Fruit fly (Drosophila melanogaster) whole organism, embryonic: ENCODE measurements around the gene CG15160.

ENCODE experiments used
- Ada2b ChIP-seq: fragments of 200-800 bp; sonication (Bioruptor generic); IDR thresholded peaks from 2 replicates; pipeline ENCODE4 v1.3.6; 2022; ENCODE audit warnings: missing biosample characterization, missing genetic modification characterization
- BEAF-32 ChIP-seq: fragments of 200-800 bp; sonication (Bioruptor generic); optimal IDR thresholded peaks from 3 replicates; lab custom pipeline; 2017; ENCODE audit warnings: missing biosample characterization, missing genetic modification characterization, mild to moderate bottlenecking, moderate library complexity, missing genetic modification reagents
- CG10267 ChIP-seq: fragments of 200-800 bp; sonication (Bioruptor generic); optimal IDR thresholded peaks from 2 replicates; lab custom pipeline; 2018; ENCODE audit warnings: missing biosample characterization, mild to moderate bottlenecking, missing genetic modification characterization, moderate library complexity
- CG10321 ChIP-seq: fragments of 200-800 bp; sonication (Bioruptor generic); IDR thresholded peaks from 2 replicates; pipeline ENCODE4 v1.3.6; 2022; ENCODE audit warnings: missing biosample characterization, missing genetic modification characterization
- CG10462 ChIP-seq: fragments of 200-800 bp; sonication (Bioruptor generic); optimal IDR thresholded peaks from 2 replicates; lab custom pipeline; 2016; ENCODE audit warnings: missing biosample characterization, missing genetic modification characterization
- CG10959 ChIP-seq: fragments of 200-800 bp; sonication (Bioruptor generic); IDR thresholded peaks from 2 replicates; pipeline ENCODE4 v1.3.6; 2022; ENCODE audit warnings: missing biosample characterization, missing genetic modification characterization
- CG11504 ChIP-seq: fragments of 200-800 bp; sonication (Bioruptor generic); optimal IDR thresholded peaks from 3 replicates; lab custom pipeline; 2019; ENCODE audit warnings: missing biosample characterization, mild to moderate bottlenecking, missing genetic modification characterization, moderate library complexity
- CG13287 ChIP-seq: fragments of 200-800 bp; sonication (Bioruptor generic); IDR thresholded peaks from 2 replicates; pipeline ENCODE4 v1.3.6; 2022; ENCODE audit warnings: missing biosample characterization, missing genetic modification characterization; ENCODE audit not compliant: partially characterized antibody
- CG14710 ChIP-seq: fragments of 200-800 bp; sonication (Bioruptor generic); optimal IDR thresholded peaks from 3 replicates; lab custom pipeline; 2019; ENCODE audit warnings: missing biosample characterization, mild to moderate bottlenecking, missing genetic modification characterization, moderate library complexity
- CG15011 ChIP-seq: fragments of 200-800 bp; sonication (Bioruptor generic); optimal IDR thresholded peaks from 3 replicates; lab custom pipeline; 2018; ENCODE audit warnings: missing biosample characterization, mild to moderate bottlenecking, missing genetic modification characterization
- CG17328 ChIP-seq: fragments of 200-800 bp; sonication (Bioruptor generic); IDR thresholded peaks from 2 replicates; pipeline ENCODE4 v1.3.6; 2022; ENCODE audit warnings: missing biosample characterization, missing genetic modification characterization
- CG1832 ChIP-seq: fragments of 200-800 bp; sonication (Bioruptor generic); optimal IDR thresholded peaks from 2 replicates; lab custom pipeline; 2017; ENCODE audit warnings: missing biosample characterization, mild to moderate bottlenecking, missing genetic modification characterization, inconsistent platforms
- CG34376 ChIP-seq: fragments of 200-800 bp; sonication (Bioruptor generic); optimal IDR thresholded peaks from 2 replicates; lab custom pipeline; 2018; ENCODE audit warnings: missing biosample characterization, mild to moderate bottlenecking, missing genetic modification characterization
- CG4730 ChIP-seq: fragments of 200-800 bp; sonication (Bioruptor generic); IDR thresholded peaks from 2 replicates; pipeline ENCODE4 v1.3.6; 2022; ENCODE audit warnings: missing biosample characterization, missing genetic modification characterization
- CG5953 ChIP-seq: fragments of 200-800 bp; sonication (Bioruptor generic); IDR thresholded peaks from 2 replicates; pipeline ENCODE4 v1.3.6; 2022; ENCODE audit warnings: missing biosample characterization, missing genetic modification characterization
- CG8290 ChIP-seq, 3 experiments: fragments of 200-800 bp; sonication (Bioruptor generic); optimal IDR thresholded peaks; 2 replicates each; lab custom pipeline; 2016 to 2019; ENCODE audit warnings: missing biosample characterization in 3 of 3, missing genetic modification characterization in 3 of 3, mild to moderate bottlenecking in 2 of 3, moderate library complexity in 1 of 3
- CG8924 ChIP-seq: fragments of 200-800 bp; optimal IDR thresholded peaks from 3 replicates; lab custom pipeline; 2019; ENCODE audit warnings: missing biosample characterization, mild to moderate bottlenecking, missing genetic modification characterization, moderate library complexity
- CG9727 ChIP-seq: fragments of 200-800 bp; sonication (Bioruptor generic); optimal IDR thresholded peaks from 3 replicates; lab custom pipeline; 2017; ENCODE audit warnings: missing biosample characterization, mild to moderate bottlenecking, missing genetic modification characterization
- CTCF ChIP-seq: fragments of 200-800 bp; sonication (Bioruptor generic); optimal IDR thresholded peaks from 2 replicates; lab custom pipeline; 2017; ENCODE audit warnings: missing biosample characterization, mild to moderate bottlenecking, missing genetic modification characterization, moderate library complexity
- CrebB ChIP-seq: fragments of 200-800 bp; sonication (Bioruptor generic); optimal IDR thresholded peaks from 3 replicates; lab custom pipeline; 2018; ENCODE audit warnings: missing biosample characterization, mild to moderate bottlenecking, missing genetic modification characterization
- GATAe ChIP-seq: fragments of 200-800 bp; sonication (Bioruptor generic); conservative IDR thresholded peaks from 2 replicates; pipeline ENCODE4 v1.3.6; 2022; ENCODE audit warnings: missing biosample characterization, missing genetic modification characterization
- Gsc ChIP-seq: fragments of 200-800 bp; sonication (Bioruptor generic); IDR thresholded peaks from 2 replicates; pipeline ENCODE4 v1.3.6; 2022; ENCODE audit warnings: missing biosample characterization, missing genetic modification characterization
- Hsf ChIP-seq: fragments of 200-800 bp; sonication (Bioruptor generic); optimal IDR thresholded peaks from 3 replicates; lab custom pipeline; 2016; ENCODE audit warnings: missing biosample characterization, missing genetic modification characterization
- Med ChIP-seq: fragments of 200-800 bp; sonication (Bioruptor generic); peaks from one replicate; lab custom pipeline; 2016; ENCODE audit warnings: missing biosample characterization, missing genetic modification characterization, mild to moderate bottlenecking, inconsistent platforms, moderate library complexity
- NC2β ChIP-seq: fragments of 200-800 bp; sonication (Bioruptor generic); optimal IDR thresholded peaks from 2 replicates; lab custom pipeline; 2016; ENCODE audit warnings: missing biosample characterization, missing genetic modification characterization
- Opbp ChIP-seq: fragments of 200-800 bp; sonication (Bioruptor generic); IDR thresholded peaks from 3 replicates; pipeline ENCODE4 v1.3.6; 2022; ENCODE audit warnings: missing biosample characterization, missing genetic modification characterization; ENCODE audit not compliant: partially characterized antibody
- Pdp1 ChIP-seq, 2 experiments: fragments of 200-800 bp; sonication (Bioruptor generic); optimal IDR thresholded peaks; 3 replicates each; lab custom pipeline; 2016; ENCODE audit warnings: missing biosample characterization in 2 of 2, missing genetic modification characterization in 2 of 2, mild to moderate bottlenecking in 1 of 2, moderate library complexity in 1 of 2
- Six4 ChIP-seq: fragments of 200-800 bp; sonication (Bioruptor generic); optimal IDR thresholded peaks from 2 replicates; lab custom pipeline; 2016; ENCODE audit warnings: missing biosample characterization, missing genetic modification characterization
- Trl ChIP-seq, 3 experiments: fragments of >200 bp in 2 of 3; fragments of 200-800 bp in 1 of 3; sonication (Bioruptor generic) in 1 of 3; optimal IDR thresholded peaks; 2 replicates in 1 of 3; 3 replicates in 2 of 3; lab custom pipeline; 2016 to 2017; ENCODE audit warnings: missing biosample characterization in 1 of 3, missing genetic modification characterization in 1 of 3
- Usf ChIP-seq: fragments of 200-800 bp; sonication (Bioruptor generic); optimal IDR thresholded peaks from 2 replicates; lab custom pipeline; 2017; ENCODE audit warnings: missing genotype, missing biosample characterization, missing genetic modification characterization
- ci ChIP-seq: fragments of 200-800 bp; sonication (Bioruptor generic); IDR thresholded peaks from 3 replicates; pipeline ENCODE4 v1.3.6; 2022; ENCODE audit warnings: missing biosample characterization, missing genetic modification characterization
- crol ChIP-seq: fragments of 200-800 bp; sonication (Bioruptor generic); IDR thresholded peaks from 2 replicates; pipeline ENCODE4 v1.3.6; 2022; ENCODE audit warnings: missing biosample characterization, missing genetic modification characterization
- da ChIP-seq: fragments of 200-800 bp; sonication (Bioruptor generic); optimal IDR thresholded peaks from 2 replicates; lab custom pipeline; 2016; ENCODE audit warnings: missing biosample characterization, missing genetic modification characterization
- dmrt99B ChIP-seq: fragments of 200-800 bp; sonication (Bioruptor generic); optimal IDR thresholded peaks from 2 replicates; lab custom pipeline; 2018; ENCODE audit warnings: missing biosample characterization, mild to moderate bottlenecking, missing genetic modification characterization, moderate library complexity
- ems ChIP-seq: fragments of 200-800 bp; sonication (Bioruptor generic); optimal IDR thresholded peaks from 3 replicates; lab custom pipeline; 2016; ENCODE audit warnings: missing biosample characterization, missing genetic modification characterization
- exex ChIP-seq: fragments of 200-800 bp; sonication (Bioruptor generic); optimal IDR thresholded peaks from 4 replicates; lab custom pipeline; 2018; ENCODE audit warnings: missing biosample characterization, mild to moderate bottlenecking, missing genetic modification characterization, moderate library complexity
- fd64A ChIP-seq: fragments of 200-800 bp; sonication (Bioruptor generic); optimal IDR thresholded peaks from 3 replicates; lab custom pipeline; 2018; ENCODE audit warnings: missing biosample characterization, mild to moderate bottlenecking, missing genetic modification characterization
- ftz-f1 ChIP-seq: fragments of 200-800 bp; sonication (Bioruptor generic); optimal IDR thresholded peaks from 2 replicates; lab custom pipeline; 2016; ENCODE audit warnings: missing biosample characterization, missing genetic modification characterization
- inv ChIP-seq: fragments of 200-800 bp; sonication (Bioruptor generic); IDR thresholded peaks from 2 replicates; pipeline ENCODE4 v1.3.6; 2022; ENCODE audit warnings: missing biosample characterization, missing genetic modification characterization; ENCODE audit not compliant: partially characterized antibody
- lab ChIP-seq: fragments of 200-800 bp; sonication (Bioruptor generic); optimal IDR thresholded peaks from 3 replicates; lab custom pipeline; 2017; ENCODE audit warnings: missing biosample characterization, missing genetic modification characterization, mild to moderate bottlenecking, moderate library complexity, missing genetic modification reagents
- mirr ChIP-seq: fragments of 200-800 bp; sonication (Bioruptor generic); optimal IDR thresholded peaks from 3 replicates; lab custom pipeline; 2018; ENCODE audit warnings: missing biosample characterization, mild to moderate bottlenecking, missing genetic modification characterization
- nom ChIP-seq: fragments of 200-800 bp; sonication (Bioruptor generic); optimal IDR thresholded peaks from 2 replicates; lab custom pipeline; 2017; ENCODE audit warnings: missing biosample characterization, missing genetic modification characterization, mild to moderate bottlenecking, moderate library complexity, missing genetic modification reagents
- sd ChIP-seq: fragments of 200-800 bp; sonication (Bioruptor generic); optimal IDR thresholded peaks from 3 replicates; lab custom pipeline; 2018; ENCODE audit warnings: missing biosample characterization, mild to moderate bottlenecking, missing genetic modification characterization, moderate library complexity
- sens ChIP-seq: fragments of 200-800 bp; sonication (Bioruptor generic); peaks from one replicate; lab custom pipeline; 2016; ENCODE audit warnings: missing biosample characterization, missing genetic modification characterization
- seq ChIP-seq: fragments of 200-800 bp; sonication (Bioruptor generic); IDR thresholded peaks from 2 replicates; pipeline ENCODE4 v1.3.6; 2022; ENCODE audit warnings: missing biosample characterization, missing genetic modification characterization
- sug ChIP-seq: fragments of 200-800 bp; optimal IDR thresholded peaks from 2 replicates; lab custom pipeline; 2019; ENCODE audit warnings: missing biosample characterization, mild to moderate bottlenecking, missing genetic modification characterization, moderate library complexity
- twi ChIP-seq: fragments of 200-800 bp; optimal IDR thresholded peaks from 2 replicates; lab custom pipeline; 2019; ENCODE audit warnings: missing biosample characterization, mild to moderate bottlenecking, missing genetic modification characterization, moderate library complexity
- z ChIP-seq: fragments of 200-800 bp; sonication (Bioruptor generic); IDR thresholded peaks from 3 replicates; pipeline ENCODE4 v1.3.6; 2022; ENCODE audit warnings: missing biosample characterization, missing genetic modification characterization

CG15160 gene

DNA sequence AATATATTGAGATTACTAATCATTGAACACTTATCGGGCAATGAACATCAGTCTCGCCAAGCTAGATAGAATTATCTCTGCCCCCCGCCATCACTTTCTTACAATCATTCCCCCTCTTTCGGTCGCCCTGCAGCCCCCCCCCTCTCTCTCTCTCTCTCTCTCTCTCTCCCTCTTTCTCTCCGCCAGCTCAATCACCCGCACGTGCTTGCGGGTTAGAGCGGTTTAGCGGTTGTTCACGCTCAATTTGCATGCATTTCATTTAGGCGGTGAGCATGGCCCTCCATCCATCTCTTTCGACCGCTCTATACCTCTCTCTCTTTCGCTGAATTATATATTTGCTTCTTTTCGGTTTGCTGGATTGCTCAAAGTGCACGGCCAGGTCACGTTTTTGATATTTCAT is 38.5 kb downstream of the CG15160 start (continued):
- peak; percentile 30; the same call in 1 of the 2 replicates for TF ChIP-seq CG5953 (GFP tag; lab: Robert Waterston, UW)
- TF ChIP-seq CTCF = no peak
- TF ChIP-seq Gsc = no peak
- TF ChIP-seq CG11504 = no peak
- peak; percentile 46 to 51 for TF ChIP-seq Trl (optimal IDR thresholded peaks at IDR 0.05; lab: Kevin White, UChicago)
- no peak for TF ChIP-seq Trl (GFP tag; optimal IDR thresholded peaks at IDR 0.05; lab: Kevin White, UChicago)
- peak; percentile 55 for TF ChIP-seq sens (GFP tag; lab: Kevin White, UChicago)
- peak; percentile 34 for TF ChIP-seq Med (GFP tag; lab: Kevin White, UChicago)
- TF ChIP-seq CG10321 (GFP tag; lab: Robert Waterston, UW) = peak; percentile 73
- TF ChIP-seq ftz-f1 (GFP tag; lab: Kevin White, UChicago) = no peak
- no peak for TF ChIP-seq CG8290 (GFP tag; optimal IDR thresholded peaks at IDR 0.05; lab: Kevin White, UChicago)
- peak in 1 of 2 experiments; percentile 7 for TF ChIP-seq CG8290 (tag; optimal IDR thresholded peaks at IDR 0.05; lab: Kevin White, UChicago)
- TF ChIP-seq z (GFP tag; lab: Robert Waterston, UW) = peak; percentile 57; the same call in 1 of the 3 replicates
- peak; percentile 76 for TF ChIP-seq CG1832
- peak; percentile 94 for TF ChIP-seq crol
- TF ChIP-seq CG10959 (GFP tag; lab: Robert Waterston, UW) = no peak
- TF ChIP-seq ci (GFP tag; lab: Robert Waterston, UW) = 0 out of 3 replicates have a peak, but pooled peaks have one; percentile 21

DNA sequence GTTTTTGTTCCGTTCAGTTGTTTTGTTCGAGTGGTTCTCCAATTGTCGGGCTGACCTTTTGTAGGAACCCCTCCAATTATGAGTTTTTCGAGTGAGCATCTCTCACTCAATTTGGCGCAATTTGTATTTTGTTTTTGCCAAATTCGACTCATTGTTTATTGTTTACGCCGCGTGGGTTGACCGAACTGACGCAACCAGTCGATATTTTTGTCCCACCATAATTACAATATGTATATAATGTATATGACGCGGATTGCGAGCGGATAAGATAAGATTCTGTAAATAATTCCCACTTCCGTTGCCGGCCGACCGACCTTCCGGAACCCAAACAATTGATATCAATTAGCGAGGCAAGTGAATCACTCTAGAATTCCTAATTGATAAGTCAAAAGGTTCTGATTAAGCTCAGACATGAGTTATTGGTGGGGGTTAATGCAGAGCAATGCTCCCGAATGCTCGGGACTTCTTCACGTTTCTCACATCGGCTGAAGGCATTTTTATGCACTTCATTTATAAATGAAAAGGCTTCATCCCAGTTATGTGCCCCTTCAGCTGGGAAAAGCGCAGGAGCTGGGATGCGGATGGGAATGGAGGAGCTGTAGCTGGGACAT is 40.0 kb downstream of the CG15160 start:
- TF ChIP-seq nom (no peak), lab (GFP tag; lab: Kevin White, UChicago) (peak; percentile 33), Med (GFP tag; lab: Kevin White, UChicago) (peak; percentile 25), exex (tag; lab: Kevin White, UChicago) (peak; percentile 84), CG4730 (GFP tag; lab: Robert Waterston, UW) (no peak), CG8924 (tag; lab: Kevin White, UChicago) (no peak), twi (tag; lab: Kevin White, UChicago) (no peak), GATAe (GFP tag; lab: Robert Waterston, UW) (peak; percentile 61), NC2β (no peak), seq (GFP tag; lab: Robert Waterston, UW) (no peak), da (GFP tag; lab: Kevin White, UChicago) (no peak), Usf (no peak), ems (GFP tag; lab: Kevin White, UChicago) (no peak), sens (GFP tag; lab: Kevin White, UChicago) (peak; percentile 63), ci (GFP tag; lab: Robert Waterston, UW) (no peak), Ada2b (GFP tag; lab: Robert Waterston, UW) (no peak), CG9727 (GFP tag; lab: Kevin White, UChicago) (no peak), CG10462 (GFP tag; lab: Kevin White, UChicago) (no peak), fd64A (GFP tag; lab: Kevin White, UChicago) (no peak), Opbp (GFP tag; lab: Robert Waterston, UW) (no peak), CrebB (no peak), CG14710 (no peak), sug (tag; lab: Kevin White, UChicago) (peak; percentile 19), CG34376 (GFP tag; lab: Kevin White, UChicago) (peak; percentile 44), BEAF-32 (no peak), Hsf (GFP tag; lab: Kevin White, UChicago) (no peak), sd (peak; percentile 54), Six4 (no peak), mirr (GFP tag; lab: Kevin White, UChicago) (peak; percentile 79), CG10267 (tag; lab: Kevin White, UChicago) (no peak), inv (GFP tag; lab: Robert Waterston, UW) (no peak), CG17328 (no peak), z (GFP tag; lab: Robert Waterston, UW) (peak; percentile 53; the same call in 1 of the 3 replicates), Pdp1 (GFP tag; optimal IDR thresholded peaks at IDR 0.05; lab: Kevin White, UChicago) (peak in 1 of 2 experiments; percentile 71), CG13287 (GFP tag; lab: Robert Waterston, UW) (no peak), dmrt99B (no peak), CG15011 (GFP tag; lab: Kevin White, UChicago) (no peak)
